Fruit fly (Drosophila melanogaster): ENCODE measurements around the gene aln.

DNA sequence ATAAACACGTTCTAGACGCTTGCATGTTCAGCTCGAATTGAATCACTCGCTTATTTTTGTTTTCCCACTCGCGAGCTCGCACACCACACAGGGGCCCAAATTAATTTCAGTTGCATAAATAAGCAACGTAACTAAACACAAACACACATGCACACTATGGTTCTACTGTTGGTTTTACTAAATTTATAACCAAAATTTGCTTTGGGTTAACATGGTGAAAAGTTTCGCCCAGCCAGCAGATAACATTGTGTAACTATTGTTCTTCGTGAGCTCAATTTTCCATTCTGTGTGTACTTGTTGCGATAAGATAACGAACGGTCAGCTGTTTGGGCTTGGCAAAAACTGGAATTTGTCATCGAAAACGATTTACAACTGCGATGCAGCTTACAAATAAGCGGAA is 6.2 kb downstream of the aln start:
- TF ChIP-seq pan (optimal IDR thresholded peaks at IDR 0.05) (no peak), psq (GFP tag; optimal IDR thresholded peaks at IDR 0.05) (no peak), Abd-B (GFP tag; optimal IDR thresholded peaks at IDR 0.05) (no peak), Hnf4 (GFP tag; optimal IDR thresholded peaks at IDR 0.05) (no peak), Hr83 (GFP tag; optimal IDR thresholded peaks at IDR 0.05; ENCODE audit: poor library complexity, severe bottlenecking) (no peak), ey (GFP tag; optimal IDR thresholded peaks at IDR 0.05) (no peak)

Measured in whole organism, wandering third instar larva.